Fruit fly (Drosophila melanogaster): ENCODE data around the gene nullo.

Gene nullo

dm6 chrX:7095292-7095911 is 46.1 kb downstream of the nullo start (continued):
- TF ChIP-seq MESR4 (GFP tag; optimal IDR thresholded peaks at IDR 0.05) (no peak), CG17912 (GFP tag; optimal IDR thresholded peaks at IDR 0.05) (peak; percentile 84), CG12391 (tag; optimal IDR thresholded peaks at IDR 0.05) (peak; percentile 76), CG11504 (tag; optimal IDR thresholded peaks at IDR 0.05) (peak; percentile 87), ham (GFP tag; IDR thresholded peaks at IDR 0.05) (no peak), vfl (GFP tag; optimal IDR thresholded peaks at IDR 0.05) (no peak), CG18011 (GFP tag; optimal IDR thresholded peaks at IDR 0.05) (no peak), HLH3B (GFP tag; IDR thresholded peaks at IDR 0.05) (peak; percentile 86), CG8089 (GFP tag; optimal IDR thresholded peaks at IDR 0.05) (peak; percentile 54), CG7963 (GFP tag; IDR thresholded peaks at IDR 0.05; ENCODE audit: partially characterized antibody) (no peak), gsb-n (tag; optimal IDR thresholded peaks at IDR 0.05) (peak; percentile 51), Bgb (GFP tag; IDR thresholded peaks at IDR 0.05; ENCODE audit: partially characterized antibody) (no peak), yki (optimal IDR thresholded peaks at IDR 0.05) (no peak), CG2116 (GFP tag; optimal IDR thresholded peaks at IDR 0.05) (peak; percentile 10), CHES-1-like (GFP tag; optimal IDR thresholded peaks at IDR 0.05) (peak; percentile 45), CG16863 (GFP tag; optimal IDR thresholded peaks at IDR 0.05) (peak; percentile 64), CG12236 (GFP tag; optimal IDR thresholded peaks at IDR 0.05) (no peak), crc (GFP tag; optimal IDR thresholded peaks at IDR 0.05) (peak; percentile 61), CG3726 (GFP tag; IDR thresholded peaks at IDR 0.05) (0 out of 3 replicates have a peak, but pooled peaks have one; percentile 14), C15 (GFP tag; IDR thresholded peaks at IDR 0.05) (no peak), danr (GFP tag; IDR thresholded peaks at IDR 0.05) (0 out of 2 replicates have a peak, but pooled peaks have one; percentile 37), CG18262 (tag; optimal IDR thresholded peaks at IDR 0.05) (peak; percentile 70), Sry-δ (GFP tag; optimal IDR thresholded peaks at IDR 0.05) (peak; percentile 37), Ets97D (GFP tag; optimal IDR thresholded peaks at IDR 0.05) (peak; percentile 9), kah (GFP tag; optimal IDR thresholded peaks at IDR 0.05) (peak; percentile 70), Dad (GFP tag; optimal IDR thresholded peaks at IDR 0.05) (peak; percentile 46), slbo (GFP tag; IDR thresholded peaks at IDR 0.05) (peak; percentile 76), nerfin-2 (GFP tag; IDR thresholded peaks at IDR 0.05; ENCODE audit: partially characterized antibody) (no peak), tna (GFP tag; IDR thresholded peaks at IDR 0.05; ENCODE audit: partially characterized antibody) (no peak), Stat92E (GFP tag; optimal IDR thresholded peaks at IDR 0.05) (no peak), cwo (GFP tag; optimal IDR thresholded peaks at IDR 0.05) (peak; percentile 55), mam (GFP tag; optimal IDR thresholded peaks at IDR 0.05) (peak; percentile 73), Sox100B (GFP tag; optimal IDR thresholded peaks at IDR 0.05) (peak; percentile 79), CG34224 (GFP tag; IDR thresholded peaks at IDR 0.05; ENCODE audit: partially characterized antibody) (no peak), BEAF-32 (GFP tag; optimal IDR thresholded peaks at IDR 0.05) (no peak), her (GFP tag; optimal IDR thresholded peaks at IDR 0.05) (peak; percentile 69), CG3281 (GFP tag; optimal IDR thresholded peaks at IDR 0.05) (peak; percentile 51), Lpt (GFP tag; optimal IDR thresholded peaks at IDR 0.05) (no peak), CG17186 (GFP tag; optimal IDR thresholded peaks at IDR 0.05) (peak; percentile 10), CG11723 (GFP tag; optimal IDR thresholded peaks at IDR 0.05) (peak; percentile 66), gem (tag; optimal IDR thresholded peaks at IDR 0.05) (peak; percentile 87), Nf-YB (GFP tag; optimal IDR thresholded peaks at IDR 0.05) (peak; percentile 22), salm (tag; optimal IDR thresholded peaks at IDR 0.05) (peak; percentile 69), Atf6 (GFP tag; IDR thresholded peaks at IDR 0.05) (peak; percentile 57; the same call in 1 of the 2 replicates), TFAM (GFP tag; optimal IDR thresholded peaks at IDR 0.05) (peak; percentile 26), Hmr (GFP tag; optimal IDR thresholded peaks at IDR 0.05) (peak; percentile 58), Hmx (GFP tag; optimal IDR thresholded peaks at IDR 0.05) (no peak), Ets65A (GFP tag) (peak; percentile 87), croc (GFP tag; conservative IDR thresholded peaks at IDR 0.05) (peak; percentile 46; the same call in 2 of the 3 replicates), CG10959 (GFP tag; IDR thresholded peaks at IDR 0.05) (no peak)
